Worm (Caenorhabditis elegans) whole organism, L4/young adult: ENCODE measurements around the gene C50E10.2.

Experiments used
- W03F9.2 ChIP-seq: fragments of 150-350 bp; optimal IDR thresholded peaks from 2 replicates; lab custom pipeline; 2014; ENCODE audit warnings: missing biosample characterization, missing genetic modification characterization
- him-1 ChIP-seq: sonication (generic microtip); optimal IDR thresholded peaks from 2 replicates; lab custom pipeline; 2016; ENCODE audit warnings: missing genotype, missing genetic modification reagents, missing genetic modification characterization, missing compliant biosample characterization

DNA sequence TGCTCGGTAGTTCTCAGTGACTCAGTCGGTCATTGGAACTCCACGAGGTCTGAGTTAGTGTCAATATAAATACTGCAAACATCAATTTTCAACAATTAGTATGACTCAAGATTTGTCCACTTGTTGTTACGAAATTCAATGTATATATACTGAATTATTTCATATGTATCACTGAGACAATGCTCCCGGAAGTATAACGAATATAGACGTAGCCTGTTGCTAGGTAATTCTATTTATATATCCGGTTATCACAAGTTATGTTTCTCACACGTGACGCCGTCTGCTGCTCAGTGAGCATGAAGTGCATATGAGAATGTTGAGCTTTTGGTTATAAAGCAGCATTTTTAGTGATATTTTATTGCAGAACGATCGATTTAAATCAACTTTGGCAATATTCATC, 49.0 kb downstream of the C50E10.2 start:
- TF ChIP-seq him-1 (tag; lab: Kevin White, UChicago) (no peak), W03F9.2 (tag; lab: Kevin White, UChicago) (no peak)
